Worm (Caenorhabditis elegans): Measurements from ENCODE around the gene ttr-34.

ce11 chrX:13126420-13126819, 13.2 kb upstream of the ttr-34 start, which contains the start of gene F17H10.4:
- TF ChIP-seq elt-3 (tag; optimal IDR thresholded peaks at IDR 0.05) (no peak), lin-14 (GFP tag; optimal IDR thresholded peaks at IDR 0.05) (no peak), nhr-77 (tag; optimal IDR thresholded peaks at IDR 0.05) (no peak), fos-1 (tag; optimal IDR thresholded peaks at IDR 0.05) (no peak)
